Worm (Caenorhabditis elegans) whole organism, L1 larva: ENCODE measurements around the gene nspg-3.

Experiments used
- F16B12.6 ChIP-seq: fragments of 150-350 bp; optimal IDR thresholded peaks from 2 replicates; lab custom pipeline; 2014; ENCODE audit warnings: missing biosample characterization, missing genetic modification characterization
- Y116A8C.19 ChIP-seq: sonication (generic microtip); optimal IDR thresholded peaks from 2 replicates; lab custom pipeline; 2016; ENCODE audit warnings: missing compliant biosample characterization, missing genetic modification characterization, borderline replicate concordance
- aly-2 ChIP-seq: fragments of 150-350 bp; optimal IDR thresholded peaks from 2 replicates; lab custom pipeline; 2014; ENCODE audit warnings: missing biosample characterization, missing genetic modification characterization
- blmp-1 ChIP-seq: fragments of 150-350 bp; optimal IDR thresholded peaks from 2 replicates; lab custom pipeline; 2014; ENCODE audit warnings: missing biosample characterization, missing genetic modification characterization
- ceh-63 ChIP-seq: fragments of 200-800 bp; sonication (Bioruptor generic); optimal IDR thresholded peaks from 2 replicates; lab custom pipeline; 2018; ENCODE audit warnings: mild to moderate bottlenecking, missing genetic modification characterization, missing compliant biosample characterization
- ceh-8 ChIP-seq: fragments of 200-800 bp; sonication (Bioruptor generic); optimal IDR thresholded peaks from 2 replicates; lab custom pipeline; 2018; ENCODE audit warnings: mild to moderate bottlenecking, missing genetic modification characterization, moderate library complexity, missing compliant biosample characterization
- ceh-88 ChIP-seq: fragments of 200-800 bp; sonication (Bioruptor generic); IDR thresholded peaks from 2 replicates; pipeline ENCODE4 v1.3.6; 2022; ENCODE audit warnings: missing genetic modification characterization, missing compliant biosample characterization
- ceh-90 ChIP-seq: sonication (generic microtip); optimal IDR thresholded peaks from 2 replicates; lab custom pipeline; 2016; ENCODE audit warnings: missing genetic modification characterization, missing compliant biosample characterization
- dpl-1 ChIP-seq, 3 experiments: fragments of 150-350 bp in 2 of 3; sonication (generic microtip) in 1 of 3; optimal IDR thresholded peaks; 2 replicates each; lab custom pipeline; 2014 to 2017; ENCODE audit warnings: missing biosample characterization in 3 of 3, missing genetic modification characterization in 3 of 3, missing genetic modification reagents in 3 of 3
- dsc-1 ChIP-seq: sonication (generic microtip); optimal IDR thresholded peaks from 2 replicates; lab custom pipeline; 2016; ENCODE audit warnings: mild to moderate bottlenecking, missing genetic modification characterization, missing compliant biosample characterization
- efl-1 ChIP-seq, 4 experiments: fragments of 150-350 bp; optimal IDR thresholded peaks in 3 of 4; peaks in 1 of 4; 1 replicate in 1 of 4; 2 replicates in 3 of 4; lab custom pipeline; 2014; ENCODE audit warnings: missing biosample characterization in 2 of 4, missing genetic modification characterization in 2 of 4, missing genetic modification reagents in 2 of 4
- egl-27 ChIP-seq, 2 experiments: fragments of 150-350 bp in 1 of 2; sonication (generic microtip); optimal IDR thresholded peaks; 3 replicates each; lab custom pipeline; 2017 to 2018; ENCODE audit warnings: missing biosample characterization in 2 of 2, missing genetic modification characterization in 2 of 2, missing genetic modification reagents in 2 of 2
- elt-3 ChIP-seq, 6 experiments: fragments of 150-350 bp in 1 of 6; sonication (generic microtip); optimal IDR thresholded peaks; 2 replicates each; lab custom pipeline; 2017 to 2018; ENCODE audit warnings: missing biosample characterization in 6 of 6, missing genetic modification characterization in 6 of 6, inconsistent platforms in 1 of 6
- fkh-10 ChIP-seq: sonication (generic microtip); optimal IDR thresholded peaks from 2 replicates; lab custom pipeline; 2017; ENCODE audit warnings: missing biosample characterization, missing genetic modification reagents, missing genetic modification characterization
- grh-1 ChIP-seq: fragments of 200-800 bp; sonication (Bioruptor generic); IDR thresholded peaks from 2 replicates; pipeline ENCODE4 v1.3.6; 2022; ENCODE audit warnings: missing genetic modification reagents, missing genetic modification characterization, missing compliant biosample characterization
- hlh-4 ChIP-seq: sonication (generic microtip); optimal IDR thresholded peaks from 2 replicates; lab custom pipeline; 2016; ENCODE audit warnings: mild to moderate bottlenecking, missing genetic modification characterization, missing compliant biosample characterization
- isw-1 ChIP-seq: fragments of 200-800 bp; sonication (Bioruptor generic); IDR thresholded peaks from 2 replicates; pipeline ENCODE4 v1.3.6; 2022; ENCODE audit warnings: missing genetic modification characterization, missing compliant biosample characterization
- lin-14 ChIP-seq: fragments of 200-800 bp; sonication (Bioruptor generic); optimal IDR thresholded peaks from 2 replicates; lab custom pipeline; 2018; ENCODE audit warnings: mild to moderate bottlenecking, missing genetic modification characterization, moderate library complexity, missing compliant biosample characterization
- lin-35 ChIP-seq, 2 experiments: fragments of 150-350 bp; optimal IDR thresholded peaks; 2 replicates each; lab custom pipeline; 2014; ENCODE audit warnings: missing biosample characterization in 2 of 2, missing genetic modification characterization in 2 of 2, missing genetic modification reagents in 2 of 2
- lin-39 ChIP-seq: fragments of 150-350 bp; optimal IDR thresholded peaks from 2 replicates; lab custom pipeline; 2014; ENCODE audit warnings: missing biosample characterization, missing genetic modification reagents, missing genetic modification characterization
- lir-3 ChIP-seq: sonication (generic microtip); optimal IDR thresholded peaks from 2 replicates; lab custom pipeline; 2016; ENCODE audit warnings: mild to moderate bottlenecking, missing genetic modification characterization, moderate library complexity, missing compliant biosample characterization; ENCODE audit not compliant: poor library complexity
- lsy-2 ChIP-seq, 2 experiments: fragments of 150-350 bp; optimal IDR thresholded peaks; 2 replicates each; lab custom pipeline; 2014; ENCODE audit warnings: missing biosample characterization in 2 of 2, missing genetic modification characterization in 2 of 2
- mef-2 ChIP-seq: fragments of 150-350 bp; optimal IDR thresholded peaks from 2 replicates; lab custom pipeline; 2014; ENCODE audit warnings: missing biosample characterization, missing genetic modification characterization
- mep-1 ChIP-seq: fragments of 150-350 bp; optimal IDR thresholded peaks from 2 replicates; lab custom pipeline; 2014; ENCODE audit warnings: missing biosample characterization, missing genetic modification characterization
- nhr-20 ChIP-seq: sonication (generic microtip); optimal IDR thresholded peaks from 2 replicates; lab custom pipeline; 2016; ENCODE audit warnings: mild to moderate bottlenecking, missing genetic modification characterization, missing compliant biosample characterization
- nhr-237 ChIP-seq: fragments of 150-350 bp; optimal IDR thresholded peaks from 2 replicates; lab custom pipeline; 2014; ENCODE audit warnings: missing biosample characterization, missing genetic modification characterization
- nhr-28 ChIP-seq: fragments of 150-350 bp; optimal IDR thresholded peaks from 2 replicates; lab custom pipeline; 2014; ENCODE audit warnings: missing biosample characterization, missing genetic modification characterization
- nhr-47 ChIP-seq: sonication (generic microtip); optimal IDR thresholded peaks from 2 replicates; lab custom pipeline; 2016; ENCODE audit warnings: mild to moderate bottlenecking, missing genetic modification characterization, moderate library complexity, missing compliant biosample characterization
- nhr-71 ChIP-seq: sonication (generic microtip); optimal IDR thresholded peaks from 2 replicates; lab custom pipeline; 2016; ENCODE audit warnings: mild to moderate bottlenecking, missing genetic modification characterization, moderate library complexity, missing compliant biosample characterization
- nhr-77 ChIP-seq: fragments of 150-350 bp; optimal IDR thresholded peaks from 2 replicates; lab custom pipeline; 2014; ENCODE audit warnings: missing biosample characterization, missing genetic modification characterization
- nhr-85 ChIP-seq: sonication (generic microtip); peaks from one replicate; lab custom pipeline; 2016; ENCODE audit warnings: missing genetic modification characterization, inconsistent platforms, missing compliant biosample characterization
- pqm-1 ChIP-seq: sonication (generic microtip); optimal IDR thresholded peaks from 3 replicates; lab custom pipeline; 2017; ENCODE audit warnings: missing biosample characterization, missing genetic modification characterization
- rnt-1 ChIP-seq: sonication (generic microtip); optimal IDR thresholded peaks from 2 replicates; lab custom pipeline; 2016; ENCODE audit warnings: mild to moderate bottlenecking, missing genetic modification characterization, moderate library complexity, missing compliant biosample characterization
- snu-23 ChIP-seq: sonication (generic microtip); optimal IDR thresholded peaks from 2 replicates; lab custom pipeline; 2016; ENCODE audit warnings: missing genetic modification characterization, missing compliant biosample characterization
- tbx-2 ChIP-seq: sonication (generic microtip); optimal IDR thresholded peaks from 2 replicates; lab custom pipeline; 2016; ENCODE audit warnings: missing genetic modification characterization, missing compliant biosample characterization
- tlp-1 ChIP-seq: fragments of 150-350 bp; optimal IDR thresholded peaks from 2 replicates; lab custom pipeline; 2014; ENCODE audit warnings: missing biosample characterization, missing genetic modification characterization
- unc-98 ChIP-seq: fragments of 200-800 bp; sonication (Bioruptor generic); IDR thresholded peaks from 2 replicates; pipeline ENCODE4 v1.3.6; 2022; ENCODE audit warnings: missing genetic modification characterization, missing compliant biosample characterization
- ztf-11 ChIP-seq, 2 experiments: sonication (generic microtip); optimal IDR thresholded peaks; 2 replicates each; lab custom pipeline; 2016 to 2017; ENCODE audit warnings: missing genetic modification characterization in 2 of 2, missing biosample characterization in 1 of 2, missing compliant biosample characterization in 1 of 2

The nspg-3 gene

ce11 chrII:6091380-6091779 lies at the start of gene nspg-3, which contains the start of gene fbf-2:
nspg-3 (plus strand) TSS chrII:6091767.
fbf-2 (minus strand) TSS chrII:6091480.
- TF ChIP-seq dsc-1 = no peak
- TF ChIP-seq mef-2 (tag; lab: Kevin White, UChicago) = no peak
- no peak for TF ChIP-seq ceh-88
- no peak for TF ChIP-seq mep-1 (tag; lab: Kevin White, UChicago)
- TF ChIP-seq ztf-11 (tag; optimal IDR thresholded peaks at IDR 0.05; lab: Kevin White, UChicago) = no peak
- TF ChIP-seq nhr-28 (tag; lab: Kevin White, UChicago) = no peak
- TF ChIP-seq, all 84 proteins: peak for 0

- TF ChIP-seq lin-35 (GFP tag; optimal IDR thresholded peaks at IDR 0.05; lab: Kevin White, UChicago) = no peak
- TF ChIP-seq ztf-11 (tag; optimal IDR thresholded peaks at IDR 0.05; lab: Kevin White, UChicago) = no peak
- no peak for TF ChIP-seq ceh-63 (GFP tag; lab: Kevin White, UChicago)
- no peak for TF ChIP-seq tlp-1 (tag; lab: Kevin White, UChicago)
- TF ChIP-seq lin-39 (tag; lab: Kevin White, UChicago) = no peak
- no peak for TF ChIP-seq lin-14 (GFP tag; lab: Kevin White, UChicago)
- no peak for TF ChIP-seq elt-3 (tag; optimal IDR thresholded peaks at IDR 0.05; lab: Kevin White, UChicago)
- TF ChIP-seq Y116A8C.19 (tag; lab: Kevin White, UChicago) = no peak
- TF ChIP-seq unc-98 = no peak
- TF ChIP-seq egl-27 (tag; optimal IDR thresholded peaks at IDR 0.05; lab: Kevin White, UChicago) = no peak
- TF ChIP-seq nhr-71 (tag; lab: Kevin White, UChicago) = no peak
- TF ChIP-seq ceh-8 (GFP tag; lab: Kevin White, UChicago) = no peak
- TF ChIP-seq ceh-90 (tag; lab: Kevin White, UChicago) = no peak
- TF ChIP-seq F16B12.6 (tag; lab: Kevin White, UChicago) = no peak
- no peak for TF ChIP-seq blmp-1 (tag; lab: Kevin White, UChicago)
- TF ChIP-seq grh-1 = no peak
- no peak for TF ChIP-seq dpl-1 (GFP tag; optimal IDR thresholded peaks at IDR 0.05; lab: Kevin White, UChicago)
- TF ChIP-seq fkh-10 (GFP tag; lab: Kevin White, UChicago) = no peak
- TF ChIP-seq aly-2 (tag; lab: Kevin White, UChicago) = no peak
- TF ChIP-seq lir-3 (tag; lab: Kevin White, UChicago) = no peak
Observed at ce11 chrII:6043166-6043565, 48.4 kb upstream of the nspg-3 start, which contains the start of gene R12C12.10. R12C12.10 (minus strand) TSS chrII:6043266.

ce11 chrII:6045048-6045447 lies 46.5 kb upstream of the nspg-3 start, which contains the start of gene R12C12.5:
R12C12.5 (minus strand) TSS chrII:6045148.
- no peak for TF ChIP-seq lin-39 (tag; lab: Kevin White, UChicago)

ce11 chrII:6046023-6046631 lies 45.4 kb upstream of the nspg-3 start:
- TF ChIP-seq nhr-237 (tag; lab: Kevin White, UChicago) (no peak), efl-1 (optimal IDR thresholded peaks at IDR 0.05; lab: Kevin White, UChicago) (peak; percentile 30 to 33), efl-1 (GFP tag; optimal IDR thresholded peaks at IDR 0.05 in 1 of 2; lab: Kevin White, UChicago) (peak; percentile 17 to 94), nhr-77 (tag; lab: Kevin White, UChicago) (peak; percentile 13), nhr-85 (tag; lab: Kevin White, UChicago) (peak; percentile 65), nhr-71 (tag; lab: Kevin White, UChicago) (peak; percentile 40), rnt-1 (tag; lab: Kevin White, UChicago) (peak; percentile 27), pqm-1 (tag; lab: Kevin White, UChicago) (no peak), tbx-2 (tag; lab: Kevin White, UChicago) (peak; percentile 11), nhr-20 (tag; lab: Kevin White, UChicago) (peak; percentile 22), lsy-2 (tag; optimal IDR thresholded peaks at IDR 0.05; lab: Kevin White, UChicago) (peak in 1 of 2 experiments; percentile 45), isw-1 (GFP tag; lab: Robert Waterston, UW) (no peak), nhr-47 (tag; lab: Kevin White, UChicago) (peak; percentile 33), dpl-1 (GFP tag; optimal IDR thresholded peaks at IDR 0.05; lab: Kevin White, UChicago) (peak in 1 of 3 experiments; percentile 28), lin-14 (GFP tag; lab: Kevin White, UChicago) (peak; percentile 67), ceh-88 (no peak), elt-3 (tag; optimal IDR thresholded peaks at IDR 0.05; lab: Kevin White, UChicago) (peak in 1 of 6 experiments; percentile 48), hlh-4 (no peak), blmp-1 (tag; lab: Kevin White, UChicago) (peak; percentile 93), snu-23 (GFP tag; lab: Kevin White, UChicago) (peak; percentile 43), mep-1 (tag; lab: Kevin White, UChicago) (peak; percentile 52)
